Fruit fly (Drosophila melanogaster) whole organism, pupa: Measurements from ENCODE around the gene Nulp1.

Experiments used
- CG10348 ChIP-seq: fragments of 200-800 bp; sonication (Bioruptor generic); IDR thresholded peaks from 2 replicates; pipeline ENCODE4 v1.3.6; 2022; ENCODE audit warnings: missing biosample characterization, missing genetic modification characterization
- CG12605 ChIP-seq: fragments of 200-800 bp; sonication (Bioruptor generic); IDR thresholded peaks from 2 replicates; pipeline ENCODE4 v1.3.6; 2022; ENCODE audit warnings: missing biosample characterization, missing genetic modification characterization
- CG13204 ChIP-seq: fragments of 200-800 bp; sonication (Bioruptor generic); optimal IDR thresholded peaks from 2 replicates; lab custom pipeline; 2018; ENCODE audit warnings: missing biosample characterization, mild to moderate bottlenecking, missing genetic modification characterization, moderate library complexity
- CG14655 ChIP-seq: fragments of 200-800 bp; sonication (Bioruptor generic); optimal IDR thresholded peaks from 3 replicates; lab custom pipeline; 2017; ENCODE audit warnings: mild to moderate bottlenecking, missing biosample characterization, missing genetic modification reagents, missing genetic modification characterization
- CG15710 ChIP-seq: fragments of 200-800 bp; sonication (Bioruptor generic); optimal IDR thresholded peaks from 2 replicates; lab custom pipeline; 2018; ENCODE audit warnings: missing biosample characterization, mild to moderate bottlenecking, missing genetic modification characterization, moderate library complexity
- CG17806 ChIP-seq: fragments of 200-800 bp; sonication (Bioruptor generic); optimal IDR thresholded peaks from 2 replicates; lab custom pipeline; 2018; ENCODE audit warnings: missing biosample characterization, mild to moderate bottlenecking, missing genetic modification characterization, moderate library complexity
- CG32121 ChIP-seq: fragments of 200-800 bp; sonication (Bioruptor generic); IDR thresholded peaks from 2 replicates; pipeline ENCODE4 v1.3.6; 2022; ENCODE audit warnings: missing biosample characterization, missing genetic modification characterization
- CG34367 ChIP-seq: fragments of 200-800 bp; sonication (Bioruptor generic); optimal IDR thresholded peaks from 2 replicates; lab custom pipeline; 2018; ENCODE audit warnings: missing biosample characterization, mild to moderate bottlenecking, missing genetic modification characterization
- CG4496 ChIP-seq: fragments of 200-800 bp; sonication (Bioruptor generic); IDR thresholded peaks from 3 replicates; pipeline ENCODE4 v1.3.6; 2022; ENCODE audit warnings: missing biosample characterization, missing genetic modification characterization
- CG8159 ChIP-seq: fragments of 200-800 bp; sonication (Bioruptor generic); optimal IDR thresholded peaks from 3 replicates; lab custom pipeline; 2018; ENCODE audit warnings: missing biosample characterization, mild to moderate bottlenecking, missing genetic modification characterization, moderate library complexity
- CG8301 ChIP-seq: fragments of 200-800 bp; sonication (Bioruptor generic); optimal IDR thresholded peaks from 2 replicates; lab custom pipeline; 2018; ENCODE audit warnings: missing biosample characterization, mild to moderate bottlenecking, missing genetic modification characterization
- CG9948 ChIP-seq: fragments of 200-800 bp; sonication (Bioruptor generic); optimal IDR thresholded peaks from 2 replicates; lab custom pipeline; 2018; ENCODE audit warnings: missing biosample characterization, mild to moderate bottlenecking, missing genetic modification characterization, moderate library complexity
- D1 ChIP-seq: fragments of 200-800 bp; sonication (Bioruptor generic); optimal IDR thresholded peaks from 2 replicates; lab custom pipeline; 2018; ENCODE audit warnings: missing biosample characterization, mild to moderate bottlenecking, missing genetic modification characterization, moderate library complexity
- EcR ChIP-seq: fragments of 200-800 bp; sonication (Bioruptor generic); optimal IDR thresholded peaks from 3 replicates; lab custom pipeline; 2019; ENCODE audit warnings: missing biosample characterization, missing genetic modification characterization, mild to moderate bottlenecking, moderate library complexity, missing genetic modification reagents
- Ets98B ChIP-seq: fragments of 200-800 bp; sonication (Bioruptor generic); IDR thresholded peaks from 2 replicates; pipeline ENCODE4 v1.3.6; 2022; ENCODE audit warnings: missing biosample characterization, missing genetic modification characterization
- Pif1A ChIP-seq: fragments of 200-800 bp; sonication (Bioruptor generic); optimal IDR thresholded peaks from 3 replicates; lab custom pipeline; 2016; ENCODE audit warnings: missing biosample characterization, missing genetic modification characterization
- Pif1B ChIP-seq: fragments of 200-800 bp; sonication (Bioruptor generic); optimal IDR thresholded peaks from 3 replicates; lab custom pipeline; 2016; ENCODE audit warnings: missing biosample characterization, missing genetic modification characterization
- Snoo ChIP-seq: fragments of 200-800 bp; sonication (Bioruptor generic); optimal IDR thresholded peaks from 3 replicates; lab custom pipeline; 2017; ENCODE audit warnings: missing biosample characterization, mild to moderate bottlenecking, missing genetic modification characterization, inconsistent platforms
- fd96Ca ChIP-seq: fragments of 200-800 bp; sonication (Bioruptor generic); IDR thresholded peaks from 3 replicates; pipeline ENCODE4 v1.3.6; 2022; ENCODE audit warnings: missing biosample characterization, missing genetic modification characterization
- gl ChIP-seq: fragments of 200-800 bp; sonication (Bioruptor generic); optimal IDR thresholded peaks from 2 replicates; lab custom pipeline; 2018; ENCODE audit warnings: missing biosample characterization, mild to moderate bottlenecking, missing genetic modification characterization
- rn ChIP-seq: fragments of 200-800 bp; sonication (Bioruptor generic); IDR thresholded peaks from 2 replicates; pipeline ENCODE4 v1.3.6; 2022; ENCODE audit warnings: missing biosample characterization, missing genetic modification characterization

Gene Nulp1

DNA sequence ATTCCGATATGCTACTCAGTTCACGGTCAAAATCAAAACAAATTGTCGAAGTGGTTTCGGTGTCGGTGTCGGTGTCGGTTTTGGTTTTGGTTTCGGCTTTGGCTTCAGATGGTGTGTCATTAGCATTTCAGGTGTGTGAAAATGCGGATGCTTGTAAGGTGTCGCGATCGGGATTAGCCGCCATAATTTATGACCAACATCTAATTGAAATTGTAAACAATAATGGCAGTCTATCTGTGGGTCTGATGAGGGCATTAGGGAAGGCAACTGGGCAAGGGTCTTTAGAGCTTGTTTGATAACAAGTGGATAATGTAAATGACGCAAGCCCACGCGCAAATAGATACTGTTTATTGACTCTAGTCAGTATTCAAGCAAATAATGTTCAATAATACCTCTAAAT, 35.2 kb upstream of the Nulp1 start:
- no peak for TF ChIP-seq EcR (GFP tag; lab: Kevin White, UChicago)
- TF ChIP-seq CG9948 (tag; lab: Kevin White, UChicago) = no peak
- no peak for TF ChIP-seq CG15710

DNA sequence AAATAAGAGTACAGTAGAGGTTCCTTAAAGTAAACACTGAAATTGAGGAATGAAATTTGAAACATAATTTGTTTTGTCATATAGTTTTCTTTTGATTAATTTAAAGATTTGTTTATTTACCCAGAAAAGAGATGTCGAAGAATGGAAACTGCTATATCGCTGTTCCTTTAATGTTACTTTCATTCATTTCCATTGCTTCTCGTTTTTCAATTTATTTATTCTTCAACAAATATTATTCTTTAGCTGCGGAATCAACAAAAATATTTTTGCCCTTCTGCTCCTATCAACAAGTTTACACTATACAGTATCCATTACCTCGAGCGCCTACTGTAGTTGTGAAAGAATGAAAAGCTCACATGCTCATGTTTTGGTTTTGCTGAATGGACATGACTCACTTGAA, 34.0 kb upstream of the Nulp1 start:
- TF ChIP-seq CG32121 (GFP tag; lab: Robert Waterston, UW) (no peak), Pif1B (peak; percentile 17), CG9948 (tag; lab: Kevin White, UChicago) (peak; percentile 29), rn (GFP tag; lab: Robert Waterston, UW) (no peak), CG15710 (peak; percentile 21), CG8301 (tag; lab: Kevin White, UChicago) (peak; percentile 10), CG17806 (tag; lab: Kevin White, UChicago) (peak; percentile 28), EcR (GFP tag; lab: Kevin White, UChicago) (no peak), CG4496 (0 out of 3 replicates have a peak, but pooled peaks have one; percentile 27), Pif1A (GFP tag; lab: Kevin White, UChicago) (peak; percentile 16), CG14655 (GFP tag; lab: Kevin White, UChicago) (peak; percentile 24), Snoo (tag; lab: Kevin White, UChicago) (no peak), CG8159 (tag; lab: Kevin White, UChicago) (peak; percentile 41)

DNA sequence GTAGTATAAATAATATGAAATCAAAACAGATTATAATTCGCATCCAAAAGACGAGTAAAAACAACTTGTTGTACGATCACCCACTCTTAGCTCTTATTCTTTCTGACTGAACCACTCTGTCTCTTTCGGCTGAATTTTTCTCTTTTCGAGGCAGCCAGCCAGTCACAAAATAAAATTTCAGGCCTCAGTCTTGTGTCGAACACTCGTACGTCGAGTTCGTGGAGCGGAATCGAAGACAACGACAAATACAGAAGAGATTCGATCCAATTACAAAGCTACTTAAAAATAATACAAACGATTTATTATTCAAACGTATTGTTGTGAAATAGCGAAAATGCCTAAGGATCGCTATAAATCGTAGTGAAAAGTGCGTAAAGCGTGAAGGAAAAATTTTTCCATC, 33.0 kb upstream of the Nulp1 start:
- TF ChIP-seq CG32121 (GFP tag; lab: Robert Waterston, UW) = 0 out of 2 replicates have a peak, but pooled peaks have one; percentile 20
- peak; percentile 51; the same call in 1 of the 2 replicates for TF ChIP-seq Ets98B (GFP tag; lab: Robert Waterston, UW)
- TF ChIP-seq EcR (GFP tag; lab: Kevin White, UChicago) = peak; percentile 35
- TF ChIP-seq fd96Ca (GFP tag; lab: Robert Waterston, UW) = no peak
- no peak for TF ChIP-seq rn (GFP tag; lab: Robert Waterston, UW)
- TF ChIP-seq CG14655 (GFP tag; lab: Kevin White, UChicago) = no peak
- TF ChIP-seq CG17806 (tag; lab: Kevin White, UChicago) = no peak
- TF ChIP-seq CG10348 = no peak
- peak; percentile 64; the same call in 2 of the 3 replicates for TF ChIP-seq CG4496
- no peak for TF ChIP-seq CG9948 (tag; lab: Kevin White, UChicago)
- no peak for TF ChIP-seq CG15710
- peak; percentile 20 for TF ChIP-seq CG8301 (tag; lab: Kevin White, UChicago)
- peak; percentile 12 for TF ChIP-seq Snoo (tag; lab: Kevin White, UChicago)
- TF ChIP-seq CG34367 = no peak
- TF ChIP-seq CG12605 (GFP tag; lab: Robert Waterston, UW) = peak; percentile 40
- no peak for TF ChIP-seq CG13204 (GFP tag; lab: Kevin White, UChicago)
- peak; percentile 39 for TF ChIP-seq Pif1B
- TF ChIP-seq D1 = peak; percentile 12
- no peak for TF ChIP-seq CG8159 (tag; lab: Kevin White, UChicago)
- TF ChIP-seq gl (tag; lab: Kevin White, UChicago) = no peak
- TF ChIP-seq Pif1A (GFP tag; lab: Kevin White, UChicago) = peak; percentile 5

DNA sequence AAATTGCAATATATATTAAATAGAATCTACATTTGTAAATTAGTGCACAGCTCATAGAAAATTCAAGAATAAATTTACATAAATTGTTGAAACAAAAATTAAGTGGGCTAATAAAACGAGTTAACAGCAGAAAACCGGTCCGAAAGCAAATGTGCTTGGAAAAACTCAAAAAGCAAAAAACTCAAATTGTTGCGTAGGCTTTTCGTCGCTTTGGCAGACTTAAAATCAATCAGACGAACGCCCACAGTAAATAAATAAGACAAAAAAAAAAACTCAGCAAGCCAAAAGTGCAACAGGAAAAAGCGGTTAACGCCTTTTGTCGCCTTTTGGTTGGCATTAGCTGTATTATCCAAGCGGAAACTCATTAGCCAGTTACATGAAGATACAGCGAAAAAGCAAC, 32.2 kb upstream of the Nulp1 start:
- TF ChIP-seq CG34367 (no peak), Pif1B (no peak), Snoo (tag; lab: Kevin White, UChicago) (no peak), CG8159 (tag; lab: Kevin White, UChicago) (no peak), Ets98B (GFP tag; lab: Robert Waterston, UW) (no peak), CG15710 (no peak), CG13204 (GFP tag; lab: Kevin White, UChicago) (no peak), CG10348 (no peak), CG17806 (tag; lab: Kevin White, UChicago) (no peak), CG32121 (GFP tag; lab: Robert Waterston, UW) (no peak), EcR (GFP tag; lab: Kevin White, UChicago) (no peak), D1 (no peak), CG12605 (GFP tag; lab: Robert Waterston, UW) (no peak), CG4496 (no peak), CG9948 (tag; lab: Kevin White, UChicago) (no peak), fd96Ca (GFP tag; lab: Robert Waterston, UW) (no peak), Pif1A (GFP tag; lab: Kevin White, UChicago) (no peak), gl (tag; lab: Kevin White, UChicago) (no peak), CG8301 (tag; lab: Kevin White, UChicago) (no peak)

DNA sequence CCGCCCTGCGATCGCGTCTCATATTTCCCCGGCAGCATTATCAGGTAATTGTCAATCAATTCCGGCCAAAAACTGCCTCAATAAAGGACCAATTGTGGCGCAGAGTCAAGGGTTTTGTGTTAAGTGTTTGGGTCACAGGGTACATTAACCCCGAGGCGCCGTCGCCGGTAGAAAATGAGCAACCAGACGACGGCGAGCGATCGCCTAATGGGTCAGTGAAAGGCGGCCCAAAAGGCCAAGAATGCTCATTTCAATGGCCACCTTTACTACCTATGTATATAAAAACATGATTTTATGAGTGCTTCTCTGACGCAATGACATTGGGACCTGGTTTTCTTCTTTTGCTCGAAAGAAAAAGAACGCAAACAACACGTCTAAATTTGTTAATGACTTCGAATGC, 30.6 kb upstream of the Nulp1 start:
- TF ChIP-seq CG10348 (no peak), CG34367 (no peak), CG32121 (GFP tag; lab: Robert Waterston, UW) (no peak), D1 (no peak), CG13204 (GFP tag; lab: Kevin White, UChicago) (no peak), fd96Ca (GFP tag; lab: Robert Waterston, UW) (no peak), CG12605 (GFP tag; lab: Robert Waterston, UW) (no peak), Pif1B (no peak), CG15710 (no peak)

DNA sequence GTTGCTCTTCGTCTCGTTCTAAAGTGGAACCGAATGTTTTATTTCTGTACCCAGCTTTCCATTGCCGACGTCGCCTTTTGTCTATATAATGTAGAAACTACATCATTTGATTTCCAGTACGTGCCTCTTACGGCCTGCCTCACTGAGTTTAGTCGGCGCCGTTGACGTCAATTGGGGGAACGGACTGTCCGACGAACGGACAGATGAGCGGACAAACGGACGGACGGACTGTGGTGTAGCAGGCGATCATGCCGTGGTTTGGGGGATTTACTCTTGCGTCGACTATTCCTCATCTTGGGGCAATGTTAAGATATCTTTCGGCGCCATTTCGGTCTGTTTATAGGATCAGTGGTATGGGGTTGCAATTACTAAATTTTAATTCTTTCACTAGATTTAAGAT, 29.4 kb upstream of the Nulp1 start:
- no peak for TF ChIP-seq CG34367
- TF ChIP-seq fd96Ca (GFP tag; lab: Robert Waterston, UW) = no peak
- no peak for TF ChIP-seq CG8301 (tag; lab: Kevin White, UChicago)
- TF ChIP-seq Pif1A (GFP tag; lab: Kevin White, UChicago) = no peak
- TF ChIP-seq D1 = no peak
- no peak for TF ChIP-seq CG15710
- no peak for TF ChIP-seq Snoo (tag; lab: Kevin White, UChicago)
- no peak for TF ChIP-seq CG32121 (GFP tag; lab: Robert Waterston, UW)
- TF ChIP-seq rn (GFP tag; lab: Robert Waterston, UW) = no peak
- no peak for TF ChIP-seq CG9948 (tag; lab: Kevin White, UChicago)
- TF ChIP-seq CG8159 (tag; lab: Kevin White, UChicago) = no peak
- TF ChIP-seq CG13204 (GFP tag; lab: Kevin White, UChicago) = no peak
- no peak for TF ChIP-seq CG17806 (tag; lab: Kevin White, UChicago)
- TF ChIP-seq CG4496 = no peak
